Worm (Caenorhabditis elegans) whole organism, L2 larva: ENCODE measurements around the gene T02G5.15.

Experiments
- C34F6.9 ChIP-seq: fragments of 150-350 bp; optimal IDR thresholded peaks from 2 replicates; lab custom pipeline; 2014; ENCODE audit warnings: missing biosample characterization, missing genetic modification characterization
- F13H6.1 ChIP-seq: sonication (generic microtip); optimal IDR thresholded peaks from 2 replicates; lab custom pipeline; 2016; ENCODE audit warnings: missing genetic modification characterization, missing compliant biosample characterization
- R02D3.7 ChIP-seq: fragments of 150-350 bp; optimal IDR thresholded peaks from 2 replicates; lab custom pipeline; 2014; ENCODE audit warnings: missing biosample characterization, missing genetic modification characterization
- Y55F3AM.14 ChIP-seq: fragments of 200-800 bp; sonication (Bioruptor generic); optimal IDR thresholded peaks from 2 replicates; lab custom pipeline; 2018; ENCODE audit warnings: mild to moderate bottlenecking, missing genetic modification characterization, missing compliant biosample characterization
- ZK546.5 ChIP-seq: sonication (generic microtip); optimal IDR thresholded peaks from 2 replicates; lab custom pipeline; 2017; ENCODE audit warnings: missing biosample characterization, missing genetic modification characterization
- aly-2 ChIP-seq: fragments of 150-350 bp; optimal IDR thresholded peaks from 2 replicates; lab custom pipeline; 2014; ENCODE audit warnings: missing biosample characterization, missing genetic modification characterization
- ama-1 ChIP-seq: fragments of 150-350 bp; optimal IDR thresholded peaks from 2 replicates; lab custom pipeline; 2018; ENCODE audit warnings: inconsistent platforms
- blmp-1 ChIP-seq: sonication (generic microtip); optimal IDR thresholded peaks from 2 replicates; lab custom pipeline; 2017; ENCODE audit warnings: missing genetic modification characterization, mild to moderate bottlenecking, missing compliant biosample characterization, antibody characterized with exemption, moderate library complexity; ENCODE audit not compliant: insufficient read depth
- ceh-82 ChIP-seq: fragments of 150-350 bp; optimal IDR thresholded peaks from 2 replicates; lab custom pipeline; 2014; ENCODE audit warnings: missing biosample characterization, missing genetic modification characterization
- crh-2 ChIP-seq: sonication (generic microtip); optimal IDR thresholded peaks from 2 replicates; lab custom pipeline; 2017; ENCODE audit warnings: missing biosample characterization, missing genetic modification characterization
- egl-27 ChIP-seq: sonication (generic microtip); optimal IDR thresholded peaks from 3 replicates; lab custom pipeline; 2017; ENCODE audit warnings: missing biosample characterization, missing genetic modification reagents, missing genetic modification characterization
- elt-1 ChIP-seq: fragments of 150-350 bp; optimal IDR thresholded peaks from 2 replicates; lab custom pipeline; 2014; ENCODE audit warnings: missing biosample characterization, missing genetic modification characterization
- elt-3 ChIP-seq: sonication (generic microtip); optimal IDR thresholded peaks from 2 replicates; lab custom pipeline; 2017; ENCODE audit warnings: missing biosample characterization, missing genetic modification characterization
- fos-1 ChIP-seq: fragments of 150-350 bp; optimal IDR thresholded peaks from 2 replicates; lab custom pipeline; 2014; ENCODE audit warnings: missing biosample characterization, missing genetic modification characterization
- gmeb-1 ChIP-seq: fragments of 150-350 bp; optimal IDR thresholded peaks from 2 replicates; lab custom pipeline; 2014; ENCODE audit warnings: missing biosample characterization, missing genetic modification characterization
- lin-11 ChIP-seq: fragments of 150-350 bp; sonication (generic microtip); optimal IDR thresholded peaks from 2 replicates; lab custom pipeline; 2014; ENCODE audit warnings: missing biosample characterization, missing genetic modification characterization, inconsistent platforms, mixed read lengths
- lin-13 ChIP-seq: fragments of 150-350 bp; optimal IDR thresholded peaks from 2 replicates; lab custom pipeline; 2014; ENCODE audit warnings: missing biosample characterization, missing genetic modification reagents, missing genetic modification characterization
- lin-39 ChIP-seq: fragments of 150-350 bp; optimal IDR thresholded peaks from 2 replicates; lab custom pipeline; 2014; ENCODE audit warnings: missing biosample characterization, missing genetic modification reagents, missing genetic modification characterization
- lsy-2 ChIP-seq, 2 experiments: fragments of 150-350 bp in 1 of 2; sonication (generic microtip) in 1 of 2; optimal IDR thresholded peaks; 2 replicates each; lab custom pipeline; 2014 to 2017; ENCODE audit warnings: missing biosample characterization in 2 of 2, missing genetic modification characterization in 2 of 2
- mab-5 ChIP-seq: fragments of 150-350 bp; optimal IDR thresholded peaks from 2 replicates; lab custom pipeline; 2014; ENCODE audit warnings: missing biosample characterization, missing genetic modification characterization
- mbf-1 ChIP-seq: sonication (generic microtip); optimal IDR thresholded peaks from 2 replicates; lab custom pipeline; 2017; ENCODE audit warnings: missing biosample characterization, missing genetic modification characterization
- mdl-1 ChIP-seq, 2 experiments: fragments of 150-350 bp in 1 of 2; sonication (generic microtip) in 1 of 2; optimal IDR thresholded peaks; 2 replicates each; lab custom pipeline; 2017; ENCODE audit warnings: missing biosample characterization in 2 of 2, missing genetic modification characterization in 2 of 2
- nhr-10 ChIP-seq: sonication (generic microtip); optimal IDR thresholded peaks from 2 replicates; lab custom pipeline; 2017; ENCODE audit warnings: missing biosample characterization, missing genetic modification characterization
- nhr-11 ChIP-seq: fragments of 150-350 bp; optimal IDR thresholded peaks from 2 replicates; lab custom pipeline; 2014; ENCODE audit warnings: missing biosample characterization, missing genetic modification characterization
- nhr-12 ChIP-seq: fragments of 150-350 bp; optimal IDR thresholded peaks from 2 replicates; lab custom pipeline; 2014; ENCODE audit warnings: missing biosample characterization, missing genetic modification characterization
- nhr-129 ChIP-seq: fragments of 150-350 bp; optimal IDR thresholded peaks from 2 replicates; lab custom pipeline; 2014; ENCODE audit warnings: missing biosample characterization, missing genetic modification characterization
- nhr-21 ChIP-seq: fragments of 150-350 bp; optimal IDR thresholded peaks from 2 replicates; lab custom pipeline; 2014; ENCODE audit warnings: missing biosample characterization, missing genetic modification characterization
- nhr-23 ChIP-seq: fragments of 150-350 bp; optimal IDR thresholded peaks from 2 replicates; lab custom pipeline; 2014; ENCODE audit warnings: missing biosample characterization, missing genetic modification reagents, missing genetic modification characterization
- nhr-237 ChIP-seq: fragments of 150-350 bp; optimal IDR thresholded peaks from 2 replicates; lab custom pipeline; 2014; ENCODE audit warnings: missing biosample characterization, missing genetic modification characterization
- nhr-25 ChIP-seq: fragments of 150-350 bp; sonication (generic microtip); optimal IDR thresholded peaks from 3 replicates; lab custom pipeline; 2014; ENCODE audit warnings: missing biosample characterization, missing genetic modification characterization
- nhr-6 ChIP-seq: fragments of 150-350 bp; optimal IDR thresholded peaks from 2 replicates; lab custom pipeline; 2014; ENCODE audit warnings: missing biosample characterization, missing genetic modification characterization
- peb-1 ChIP-seq: fragments of 150-350 bp; optimal IDR thresholded peaks from 2 replicates; lab custom pipeline; 2014; ENCODE audit warnings: missing biosample characterization, missing genetic modification characterization
- sem-4 ChIP-seq: fragments of 150-350 bp; optimal IDR thresholded peaks from 2 replicates; lab custom pipeline; 2014; ENCODE audit warnings: missing biosample characterization, missing genetic modification reagents, missing genetic modification characterization
- skn-1 ChIP-seq: sonication (generic microtip); optimal IDR thresholded peaks from 2 replicates; lab custom pipeline; 2017; ENCODE audit warnings: missing biosample characterization, missing genetic modification characterization
- sma-3 ChIP-seq: sonication (generic microtip); optimal IDR thresholded peaks from 2 replicates; lab custom pipeline; 2016; ENCODE audit warnings: missing genetic modification reagents, missing genetic modification characterization, missing compliant biosample characterization
- sma-9 ChIP-seq, 2 experiments: fragments of 150-350 bp in 1 of 2; sonication (generic microtip) in 1 of 2; optimal IDR thresholded peaks; 2 replicates each; lab custom pipeline; 2014 to 2016; ENCODE audit warnings: missing genetic modification characterization in 2 of 2, mild to moderate bottlenecking in 1 of 2, missing biosample characterization in 1 of 2, missing compliant biosample characterization in 1 of 2, missing genetic modification reagents in 1 of 2, moderate library complexity in 1 of 2
- snpc-4 ChIP-seq: fragments of 150-350 bp; optimal IDR thresholded peaks from 2 replicates; lab custom pipeline; 2014; ENCODE audit warnings: missing biosample characterization, missing genetic modification characterization
- unc-39 ChIP-seq: fragments of 150-350 bp; optimal IDR thresholded peaks from 2 replicates; lab custom pipeline; 2014; ENCODE audit warnings: missing biosample characterization, missing genetic modification characterization
- unc-55 ChIP-seq: fragments of 150-350 bp; sonication (generic microtip); optimal IDR thresholded peaks from 3 replicates; lab custom pipeline; 2014; ENCODE audit warnings: missing biosample characterization, missing genetic modification reagents, missing genetic modification characterization
- unc-62 ChIP-seq: fragments of 150-350 bp; optimal IDR thresholded peaks from 2 replicates; lab custom pipeline; 2014; ENCODE audit warnings: missing biosample characterization, missing genetic modification reagents, missing genetic modification characterization
- zag-1 ChIP-seq: fragments of 150-350 bp; optimal IDR thresholded peaks from 2 replicates; lab custom pipeline; 2014; ENCODE audit warnings: missing biosample characterization, missing genetic modification characterization
- ztf-11 ChIP-seq: sonication (generic microtip); optimal IDR thresholded peaks from 2 replicates; lab custom pipeline; 2017; ENCODE audit warnings: missing biosample characterization, missing genetic modification characterization
- ztf-4 ChIP-seq: fragments of 150-350 bp; optimal IDR thresholded peaks from 2 replicates; lab custom pipeline; 2014; ENCODE audit warnings: missing biosample characterization, missing genetic modification characterization

T02G5.15 gene

DNA sequence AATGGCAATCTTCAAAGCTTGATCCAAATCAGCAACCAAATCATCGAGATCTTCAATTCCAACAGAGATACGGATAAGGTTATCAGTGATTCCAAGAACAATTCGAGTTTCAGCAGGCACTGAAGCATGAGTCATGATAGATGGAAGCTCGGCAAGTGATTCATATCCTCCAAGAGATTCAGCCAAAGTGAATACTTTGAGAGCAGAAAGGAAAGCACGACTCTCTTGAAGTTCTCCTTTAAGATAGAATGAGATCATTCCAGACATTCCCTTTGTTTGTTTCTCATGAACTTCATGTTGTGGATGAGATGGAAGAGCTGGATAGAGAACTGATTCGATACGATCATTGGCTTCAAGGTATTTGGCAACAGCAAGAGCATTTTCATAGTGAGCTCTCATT is 27.8 kb upstream of the T02G5.15 start:
- no peak for TF ChIP-seq elt-3 (tag; lab: Kevin White, UChicago)
- no peak for TF ChIP-seq elt-1 (tag; lab: Kevin White, UChicago)
- peak; percentile 2 for TF ChIP-seq sma-9 (GFP tag; optimal IDR thresholded peaks at IDR 0.05; lab: Kevin White, UChicago)
- no peak for TF ChIP-seq sma-9 (tag; optimal IDR thresholded peaks at IDR 0.05; lab: Kevin White, UChicago)

DNA sequence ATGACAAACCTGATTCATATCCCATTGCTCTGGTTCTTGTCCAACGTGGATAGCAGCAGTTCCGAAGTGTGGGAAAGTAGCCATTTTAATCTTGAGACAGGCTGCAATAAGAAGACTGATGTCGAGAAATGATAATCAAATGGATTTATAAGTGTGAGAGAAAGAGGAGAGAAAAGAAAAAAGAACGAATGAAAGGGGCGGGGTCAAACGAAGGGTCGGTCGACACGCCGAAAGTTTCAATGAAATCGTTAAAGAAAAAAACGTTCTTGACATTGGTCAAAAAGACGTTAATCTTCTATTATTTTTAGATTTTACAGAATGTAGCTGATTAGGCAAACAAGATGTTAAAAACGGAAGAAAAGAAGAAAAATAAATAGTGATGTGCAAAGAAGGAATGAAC is 26.3 kb upstream of the T02G5.15 start, which contains the start of gene cth-2:
Gene cth-2 (minus strand): TSS at position 101 of the 400 bp plus-strand sequence.
- TF ChIP-seq ztf-4 (tag; lab: Kevin White, UChicago), result no peak
- TF ChIP-seq nhr-21 (tag; lab: Kevin White, UChicago), result no peak
- TF ChIP-seq nhr-25, result peak; percentile 13
- TF ChIP-seq aly-2 (tag; lab: Kevin White, UChicago), result no peak
- no peak for TF ChIP-seq mbf-1 (tag; lab: Kevin White, UChicago)
- no peak for TF ChIP-seq egl-27 (tag; lab: Kevin White, UChicago)
- TF ChIP-seq unc-62, result no peak
- no peak for TF ChIP-seq ZK546.5 (tag; lab: Kevin White, UChicago)
- TF ChIP-seq peb-1 (tag; lab: Kevin White, UChicago), result no peak
- TF ChIP-seq, all 48 proteins: peak for 1

DNA sequence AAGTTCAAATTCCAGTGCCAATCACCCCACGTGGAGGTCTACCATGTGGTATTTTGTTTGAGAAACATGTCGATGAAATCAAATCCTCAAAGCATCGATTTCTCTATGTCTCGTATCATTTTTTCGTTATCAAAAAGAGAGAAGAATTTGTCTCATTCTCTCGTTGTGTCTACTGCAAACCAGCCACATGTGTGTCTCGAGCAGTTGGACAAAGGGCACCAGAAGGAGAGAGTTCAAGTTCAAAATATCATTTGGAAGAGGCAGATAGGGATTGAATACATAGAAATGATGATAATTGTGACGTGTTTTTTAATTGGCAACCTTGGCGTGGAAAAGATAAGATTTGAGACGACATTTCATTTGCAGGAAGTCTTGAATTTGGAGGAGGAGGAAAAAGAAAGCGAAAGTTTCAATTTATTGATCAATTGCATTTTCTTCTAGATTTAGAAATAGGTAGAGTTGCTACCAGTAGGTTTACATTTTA is 24.8 kb upstream of the T02G5.15 start:
- no peak for TF ChIP-seq ztf-11 (tag; lab: Kevin White, UChicago)
- TF ChIP-seq fos-1 (tag; lab: Kevin White, UChicago), result peak; percentile 83
- TF ChIP-seq nhr-23, result no peak
- no peak for TF ChIP-seq ceh-82
- TF ChIP-seq nhr-129 (tag; lab: Kevin White, UChicago), result peak; percentile 84
- TF ChIP-seq mdl-1 (tag; optimal IDR thresholded peaks at IDR 0.05; lab: Kevin White, UChicago), result peak in 1 of 2 experiments; percentile 48
- peak; percentile 48 for TF ChIP-seq nhr-25
- no peak for TF ChIP-seq sem-4 (tag; lab: Kevin White, UChicago)
- peak; percentile 72 for TF ChIP-seq F13H6.1 (tag; lab: Kevin White, UChicago)
- TF ChIP-seq mbf-1 (tag; lab: Kevin White, UChicago), result no peak
- peak; percentile 38 for TF ChIP-seq gmeb-1
- TF ChIP-seq elt-1 (tag; lab: Kevin White, UChicago), result no peak
- no peak for TF ChIP-seq nhr-237 (tag; lab: Kevin White, UChicago)
- peak; percentile 53 for TF ChIP-seq sma-3 (GFP tag; lab: Kevin White, UChicago)
- TF ChIP-seq crh-2 (tag; lab: Kevin White, UChicago), result peak; percentile 85
- peak; percentile 36 for TF ChIP-seq ztf-4 (tag; lab: Kevin White, UChicago)
- peak; percentile 79 for TF ChIP-seq blmp-1
- TF ChIP-seq elt-3 (tag; lab: Kevin White, UChicago), result no peak
- peak; percentile 89 for TF ChIP-seq skn-1 (tag; lab: Kevin White, UChicago)
- TF ChIP-seq lsy-2 (tag; optimal IDR thresholded peaks at IDR 0.05; lab: Kevin White, UChicago), result peak in 1 of 2 experiments; percentile 58
- TF ChIP-seq ama-1, result no peak
- TF ChIP-seq sma-9 (GFP tag; optimal IDR thresholded peaks at IDR 0.05; lab: Kevin White, UChicago), result peak; percentile 95
- TF ChIP-seq sma-9 (tag; optimal IDR thresholded peaks at IDR 0.05; lab: Kevin White, UChicago), result no peak
- TF ChIP-seq egl-27 (tag; lab: Kevin White, UChicago), result peak; percentile 20
- TF ChIP-seq nhr-21 (tag; lab: Kevin White, UChicago), result peak; percentile 62
- peak; percentile 11 for TF ChIP-seq lin-13 (GFP tag; lab: Kevin White, UChicago)
- TF ChIP-seq zag-1, result no peak
- TF ChIP-seq nhr-6 (tag; lab: Kevin White, UChicago), result peak; percentile 73
- TF ChIP-seq mab-5 (tag; lab: Kevin White, UChicago), result peak; percentile 3

ce11 chrII:7060202-7060601 is 23.9 kb upstream of the T02G5.15 start:
- peak; percentile 14 for TF ChIP-seq sma-3 (GFP tag; lab: Kevin White, UChicago)
- TF ChIP-seq C34F6.9, result no peak
- no peak for TF ChIP-seq lin-39 (tag; lab: Kevin White, UChicago)
- peak; percentile 92 for TF ChIP-seq skn-1 (tag; lab: Kevin White, UChicago)
- TF ChIP-seq snpc-4 (tag; lab: Kevin White, UChicago), result no peak
- peak; percentile 58 for TF ChIP-seq crh-2 (tag; lab: Kevin White, UChicago)
- TF ChIP-seq nhr-23, result no peak
- peak; percentile 55 for TF ChIP-seq F13H6.1 (tag; lab: Kevin White, UChicago)
- no peak for TF ChIP-seq mab-5 (tag; lab: Kevin White, UChicago)
- TF ChIP-seq nhr-21 (tag; lab: Kevin White, UChicago), result no peak
- no peak for TF ChIP-seq nhr-10 (tag; lab: Kevin White, UChicago)
- TF ChIP-seq egl-27 (tag; lab: Kevin White, UChicago), result no peak
- no peak for TF ChIP-seq ztf-4 (tag; lab: Kevin White, UChicago)
- TF ChIP-seq unc-62, result no peak
- peak; percentile 76 for TF ChIP-seq nhr-129 (tag; lab: Kevin White, UChicago)
- peak; percentile 83 for TF ChIP-seq fos-1 (tag; lab: Kevin White, UChicago)
- no peak for TF ChIP-seq R02D3.7 (tag; lab: Kevin White, UChicago)
- no peak for TF ChIP-seq unc-55 (GFP tag; lab: Kevin White, UChicago)
- TF ChIP-seq lin-11 (tag; lab: Kevin White, UChicago), result no peak
- no peak for TF ChIP-seq ZK546.5 (tag; lab: Kevin White, UChicago)
- TF ChIP-seq sem-4 (tag; lab: Kevin White, UChicago), result no peak
- no peak for TF ChIP-seq nhr-11 (tag; lab: Kevin White, UChicago)
- no peak for TF ChIP-seq ama-1
- TF ChIP-seq nhr-6 (tag; lab: Kevin White, UChicago), result no peak
- TF ChIP-seq nhr-237 (tag; lab: Kevin White, UChicago), result no peak
- TF ChIP-seq aly-2 (tag; lab: Kevin White, UChicago), result no peak
- TF ChIP-seq nhr-12, result no peak
- no peak for TF ChIP-seq Y55F3AM.14 (GFP tag; lab: Kevin White, UChicago)
- TF ChIP-seq unc-39, result no peak
- no peak for TF ChIP-seq ceh-82
- no peak for TF ChIP-seq peb-1 (tag; lab: Kevin White, UChicago)
- TF ChIP-seq lin-13 (GFP tag; lab: Kevin White, UChicago), result no peak
